Fruit fly (Drosophila melanogaster): ENCODE measurements around the gene CG43085.
A peak's percentile ranks its signal among the peaks of the same experiment; 100 is the strongest.

Gene CG43085

DNA sequence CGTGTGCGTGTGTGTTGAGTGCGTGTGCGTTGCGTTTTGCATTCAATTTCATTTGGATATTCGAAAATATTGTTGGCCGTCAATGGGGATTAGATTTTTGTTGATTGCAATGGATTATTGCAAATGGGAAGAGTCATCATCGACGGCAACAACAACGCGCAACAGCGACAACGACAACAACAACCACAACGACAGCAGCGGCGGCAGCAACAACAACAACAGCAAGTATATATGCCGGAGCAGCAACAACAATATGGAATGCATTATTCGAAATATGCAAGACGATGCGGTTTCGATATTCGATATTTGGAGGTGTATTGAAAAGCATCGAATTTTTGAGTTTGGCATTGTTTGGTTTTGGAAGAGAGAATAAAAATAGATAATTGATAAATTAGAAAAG lies 4.5 kb downstream of the CG43085 start:
- TF ChIP-seq cic (GFP tag; optimal IDR thresholded peaks at IDR 0.05) (no peak), pad (GFP tag; optimal IDR thresholded peaks at IDR 0.05) (no peak), CG7045 (GFP tag; optimal IDR thresholded peaks at IDR 0.05) (no peak), cnc (optimal IDR thresholded peaks at IDR 0.05) (no peak), CG1620 (GFP tag; optimal IDR thresholded peaks at IDR 0.05) (no peak), CG12768 (GFP tag; optimal IDR thresholded peaks at IDR 0.05) (no peak), Crg-1 (GFP tag; optimal IDR thresholded peaks at IDR 0.05) (no peak), toe (GFP tag; optimal IDR thresholded peaks at IDR 0.05) (no peak), CG5204 (GFP tag; optimal IDR thresholded peaks at IDR 0.05) (no peak), Mnt (GFP tag; optimal IDR thresholded peaks at IDR 0.05) (no peak), CG11617 (GFP tag; optimal IDR thresholded peaks at IDR 0.05) (no peak), kay (GFP tag; ENCODE audit: borderline replicate concordance) (no peak), ovo (GFP tag; optimal IDR thresholded peaks at IDR 0.05) (no peak), tj (GFP tag; optimal IDR thresholded peaks at IDR 0.05) (no peak), Hr96 (GFP tag; optimal IDR thresholded peaks at IDR 0.05) (no peak), CG7101 (tag; optimal IDR thresholded peaks at IDR 0.05) (no peak), CG33017 (tag; optimal IDR thresholded peaks at IDR 0.05) (no peak), Clk (GFP tag; optimal IDR thresholded peaks at IDR 0.05) (no peak)

DNA sequence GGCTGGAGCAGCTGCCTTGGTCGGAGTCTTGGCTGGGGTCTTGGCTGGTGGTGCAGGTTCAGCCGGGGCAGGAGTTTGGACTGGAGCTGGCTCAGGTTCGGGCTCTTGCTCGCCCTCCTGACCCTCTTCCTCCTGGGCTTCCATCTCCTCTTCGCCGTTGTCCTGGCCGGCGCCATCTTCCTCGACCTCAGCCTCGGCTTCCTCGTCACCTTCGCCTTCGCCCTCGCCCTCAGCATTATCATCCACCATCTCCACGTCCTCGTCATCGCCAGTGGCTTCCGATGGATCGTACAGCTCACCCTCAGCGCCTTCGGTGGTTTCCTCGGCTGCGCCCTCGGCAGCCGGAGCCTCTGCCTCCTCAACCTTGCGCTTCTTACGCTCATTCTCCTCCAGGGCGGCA lies 7.9 kb downstream of the CG43085 start:
- TF ChIP-seq kay (GFP tag; ENCODE audit: borderline replicate concordance) = no peak
- TF ChIP-seq cic (GFP tag; optimal IDR thresholded peaks at IDR 0.05) = no peak
- no peak for TF ChIP-seq CG7045 (GFP tag; optimal IDR thresholded peaks at IDR 0.05)
- no peak for TF ChIP-seq CG1620 (GFP tag; optimal IDR thresholded peaks at IDR 0.05)
- no peak for TF ChIP-seq Clk (GFP tag; optimal IDR thresholded peaks at IDR 0.05)
- TF ChIP-seq ovo (GFP tag; optimal IDR thresholded peaks at IDR 0.05) = no peak
- no peak for TF ChIP-seq toe (GFP tag; optimal IDR thresholded peaks at IDR 0.05)
- no peak for TF ChIP-seq CG14711 (tag; optimal IDR thresholded peaks at IDR 0.05)
- no peak for TF ChIP-seq CG12768 (GFP tag; optimal IDR thresholded peaks at IDR 0.05)
- no peak for TF ChIP-seq cnc (optimal IDR thresholded peaks at IDR 0.05)
- no peak for TF ChIP-seq Mnt (GFP tag; optimal IDR thresholded peaks at IDR 0.05)
- no peak for TF ChIP-seq pad (GFP tag; optimal IDR thresholded peaks at IDR 0.05)
- TF ChIP-seq CG11617 (GFP tag; optimal IDR thresholded peaks at IDR 0.05) = no peak
- TF ChIP-seq Hr96 (GFP tag; optimal IDR thresholded peaks at IDR 0.05) = no peak
- TF ChIP-seq Crg-1 (GFP tag; optimal IDR thresholded peaks at IDR 0.05) = no peak
- TF ChIP-seq tj (GFP tag; optimal IDR thresholded peaks at IDR 0.05) = no peak
- TF ChIP-seq CG7101 (tag; optimal IDR thresholded peaks at IDR 0.05) = no peak
- TF ChIP-seq bab1 (GFP tag; optimal IDR thresholded peaks at IDR 0.05) = no peak
- no peak for TF ChIP-seq CG5204 (GFP tag; optimal IDR thresholded peaks at IDR 0.05)

DNA sequence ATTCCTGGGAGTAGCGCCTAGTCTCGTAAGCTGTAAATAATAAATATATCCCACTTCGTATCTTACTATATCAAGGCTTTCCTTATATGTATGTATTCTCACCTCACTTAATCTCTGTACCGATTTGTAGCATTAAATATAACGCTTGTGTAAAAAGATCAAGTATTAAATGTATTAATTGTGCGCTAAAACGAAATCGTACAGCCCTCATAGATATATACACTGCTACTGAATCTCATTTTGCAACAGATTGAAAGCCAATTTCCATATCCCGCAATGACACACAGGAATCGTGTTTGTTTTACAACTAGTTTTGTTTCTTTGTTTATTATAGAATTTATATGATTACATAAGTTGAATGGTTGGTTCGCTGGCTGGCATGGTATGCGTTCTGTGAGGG lies 8.7 kb downstream of the CG43085 start:
- TF ChIP-seq cic (GFP tag; optimal IDR thresholded peaks at IDR 0.05) = no peak
- TF ChIP-seq kay (GFP tag; ENCODE audit: borderline replicate concordance) = peak; percentile 90

DNA sequence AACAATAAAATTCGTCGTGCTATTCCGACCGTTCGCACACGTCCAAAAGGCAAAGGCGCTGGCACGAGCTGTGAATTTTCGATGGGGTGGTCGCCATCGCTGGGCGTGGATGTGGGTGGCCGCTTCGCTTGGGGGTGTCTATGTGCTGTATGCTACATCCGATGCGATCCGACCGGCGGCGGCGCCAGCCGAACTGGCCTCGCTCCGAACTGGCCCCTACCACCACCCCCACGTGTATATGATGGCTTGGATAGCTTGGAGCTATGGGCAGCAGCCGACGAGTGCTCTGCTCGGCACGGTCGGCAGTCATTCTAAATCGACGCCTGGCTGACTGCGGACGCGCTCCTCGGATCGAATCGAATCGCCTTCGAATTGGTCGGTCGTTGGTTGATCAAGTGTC lies 13.4 kb downstream of the CG43085 start, which contains the start of gene CG7497:
Gene CG7497, plus strand, starts transcription at position 308 of the 400 bp plus-strand sequence.
- TF ChIP-seq CG12768 (GFP tag; optimal IDR thresholded peaks at IDR 0.05) (peak; percentile 20), cnc (optimal IDR thresholded peaks at IDR 0.05) (no peak)

DNA sequence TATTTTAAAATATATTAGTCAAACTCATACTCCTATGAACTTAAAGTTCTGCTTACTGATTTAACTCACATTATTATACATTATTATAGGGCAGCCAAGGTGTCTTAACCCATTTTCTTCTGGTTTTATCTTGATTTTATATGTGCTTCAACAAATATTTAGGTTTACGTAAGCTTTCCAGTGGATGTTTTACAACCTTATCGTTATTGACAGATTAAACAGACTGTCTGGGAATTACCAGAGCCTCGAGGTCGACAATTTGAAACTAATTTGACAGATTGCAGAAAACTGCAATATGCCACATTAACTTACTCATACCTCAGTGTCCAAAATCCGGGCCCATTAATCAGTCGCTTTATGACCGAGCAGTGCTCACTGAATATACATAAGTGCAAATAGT lies 15.3 kb downstream of the CG43085 start:
- no peak for TF ChIP-seq toe (GFP tag; optimal IDR thresholded peaks at IDR 0.05)

DNA sequence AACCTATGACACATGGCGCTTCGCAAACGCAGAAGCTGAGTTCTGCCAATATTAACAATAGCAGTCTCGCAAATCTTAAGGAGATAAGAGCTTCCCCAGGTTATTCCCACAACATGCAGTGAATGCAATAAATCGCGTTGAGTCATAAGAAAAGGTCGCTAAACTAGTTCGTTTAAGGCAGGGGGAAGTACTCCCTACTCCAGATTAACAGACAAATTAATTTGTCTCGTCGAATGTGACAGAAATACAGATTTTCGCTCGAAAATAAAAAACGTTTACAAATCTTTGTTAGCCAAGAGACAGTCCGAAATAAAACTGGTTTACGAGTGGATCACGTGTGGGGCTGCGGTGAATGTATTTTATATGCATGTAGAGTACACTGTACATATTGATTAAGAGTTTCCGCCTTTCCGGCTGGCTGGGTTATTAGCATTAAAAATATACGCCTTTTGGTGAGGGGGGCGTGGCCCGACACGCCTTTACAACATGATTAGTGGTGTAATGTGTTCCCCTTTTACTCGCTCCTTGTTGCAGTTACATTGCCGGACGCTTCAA lies 20.9 kb downstream of the CG43085 start:
- TF ChIP-seq kay (GFP tag; ENCODE audit: borderline replicate concordance) (peak; percentile 70), Mnt (GFP tag; optimal IDR thresholded peaks at IDR 0.05) (no peak)

DNA sequence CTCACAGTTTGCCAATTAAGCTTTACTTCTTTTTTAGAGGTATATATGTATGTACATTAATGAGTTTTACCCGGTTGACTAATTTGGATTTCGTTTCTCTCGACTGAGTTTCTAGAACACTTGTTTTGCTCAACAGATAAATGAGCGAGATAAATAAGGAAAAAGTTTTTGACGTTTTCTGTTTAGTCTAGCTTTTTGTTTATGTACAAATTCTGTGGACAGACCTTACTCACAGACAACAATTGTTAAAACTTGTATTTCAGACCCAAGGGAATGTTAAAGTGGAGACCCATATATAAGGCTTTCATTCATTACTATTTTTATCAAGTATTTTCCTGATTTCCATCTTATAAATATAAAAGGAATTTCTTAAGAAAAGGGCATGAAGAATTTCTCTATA lies 21.5 kb downstream of the CG43085 start:
- TF ChIP-seq CG7101 (tag; optimal IDR thresholded peaks at IDR 0.05) = peak; percentile 39
- no peak for TF ChIP-seq toe (GFP tag; optimal IDR thresholded peaks at IDR 0.05)
- peak; percentile 44 for TF ChIP-seq Crg-1 (GFP tag; optimal IDR thresholded peaks at IDR 0.05)

DNA sequence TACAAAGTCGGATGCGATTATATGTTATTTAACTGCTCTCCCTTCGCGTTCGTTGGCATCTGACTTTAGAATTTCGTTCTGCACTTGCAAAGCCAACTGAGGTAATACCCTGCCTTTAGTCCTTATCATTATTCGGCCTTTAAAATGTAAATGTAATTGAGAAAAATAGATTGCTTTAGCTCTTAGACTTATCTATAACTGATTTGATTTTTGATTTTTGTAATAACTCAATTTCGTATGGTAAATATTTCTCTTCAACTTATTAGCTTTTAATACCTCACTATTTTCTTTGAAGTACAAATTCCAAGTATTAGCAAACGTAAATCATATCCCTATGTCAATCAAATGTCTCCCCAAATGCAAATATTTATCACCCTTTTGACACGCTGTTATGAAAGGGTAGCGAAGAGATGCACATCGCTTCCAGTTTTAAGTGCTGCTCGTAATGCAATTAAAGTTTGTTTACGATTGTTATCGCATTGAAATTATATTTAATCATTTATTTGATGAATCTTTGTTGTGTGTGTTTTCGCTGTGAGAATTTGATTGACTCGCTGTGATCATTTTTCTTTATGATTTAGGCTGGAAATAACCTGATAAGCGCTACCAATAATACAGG lies 22.2 kb downstream of the CG43085 start:
- TF ChIP-seq CG12768 (GFP tag; optimal IDR thresholded peaks at IDR 0.05) = peak; percentile 10
- TF ChIP-seq cic (GFP tag; optimal IDR thresholded peaks at IDR 0.05) = no peak
- TF ChIP-seq CG11617 (GFP tag; optimal IDR thresholded peaks at IDR 0.05) = peak; percentile 1
- peak; percentile 7 for TF ChIP-seq CG7045 (GFP tag; optimal IDR thresholded peaks at IDR 0.05)
- TF ChIP-seq kay (GFP tag; ENCODE audit: borderline replicate concordance) = peak; percentile 57
